Fruit fly (Drosophila melanogaster): ENCODE results near the gene CG1136.

The CG1136 gene

dm6 chr3L:4016754-4017153 lies 29.6 kb upstream of the CG1136 start:
- TF ChIP-seq tj (GFP tag; optimal IDR thresholded peaks at IDR 0.05) (no peak), Crg-1 (GFP tag; optimal IDR thresholded peaks at IDR 0.05) (no peak), CG12768 (GFP tag; optimal IDR thresholded peaks at IDR 0.05) (no peak), Hr96 (GFP tag; optimal IDR thresholded peaks at IDR 0.05) (no peak), CG14711 (tag; optimal IDR thresholded peaks at IDR 0.05) (no peak), cnc (optimal IDR thresholded peaks at IDR 0.05) (no peak), toe (GFP tag; optimal IDR thresholded peaks at IDR 0.05) (no peak), CG33017 (tag; optimal IDR thresholded peaks at IDR 0.05) (no peak), CG7045 (GFP tag; optimal IDR thresholded peaks at IDR 0.05) (no peak), ovo (GFP tag; optimal IDR thresholded peaks at IDR 0.05) (no peak), CG7101 (tag; optimal IDR thresholded peaks at IDR 0.05) (no peak), Mnt (GFP tag; optimal IDR thresholded peaks at IDR 0.05) (no peak), CG5204 (GFP tag; optimal IDR thresholded peaks at IDR 0.05) (no peak), pad (GFP tag; optimal IDR thresholded peaks at IDR 0.05) (no peak), kay (GFP tag; ENCODE audit: borderline replicate concordance) (no peak), CG11617 (GFP tag; optimal IDR thresholded peaks at IDR 0.05) (no peak)

- TF ChIP-seq Crg-1 (GFP tag; optimal IDR thresholded peaks at IDR 0.05), result no peak
Measured at dm6 chr3L:4018228-4018928, 28.0 kb upstream of the CG1136 start, which contains the start of gene FoxL1. FoxL1 (plus strand) TSS chr3L:4018878.

- peak; percentile 15 for TF ChIP-seq CG14711 (tag; optimal IDR thresholded peaks at IDR 0.05)
- peak; percentile 31 for TF ChIP-seq bab1 (GFP tag; optimal IDR thresholded peaks at IDR 0.05)
- TF ChIP-seq Hr96 (GFP tag; optimal IDR thresholded peaks at IDR 0.05), result no peak
- TF ChIP-seq cic (GFP tag; optimal IDR thresholded peaks at IDR 0.05), result peak; percentile 13
Measured at dm6 chr3L:4021260-4021831, 25.1 kb upstream of the CG1136 start, which contains the start of gene Mul1. Mul1 (plus strand) TSS chr3L:4021457.

- TF ChIP-seq CG5204 (GFP tag; optimal IDR thresholded peaks at IDR 0.05), result no peak
- no peak for TF ChIP-seq CG7045 (GFP tag; optimal IDR thresholded peaks at IDR 0.05)
- TF ChIP-seq cnc (optimal IDR thresholded peaks at IDR 0.05), result no peak
- no peak for TF ChIP-seq bab1 (GFP tag; optimal IDR thresholded peaks at IDR 0.05)
- TF ChIP-seq CG7101 (tag; optimal IDR thresholded peaks at IDR 0.05), result no peak
- no peak for TF ChIP-seq CG1620 (GFP tag; optimal IDR thresholded peaks at IDR 0.05)
- TF ChIP-seq CG11617 (GFP tag; optimal IDR thresholded peaks at IDR 0.05), result no peak
- no peak for TF ChIP-seq ovo (GFP tag; optimal IDR thresholded peaks at IDR 0.05)
- no peak for TF ChIP-seq cic (GFP tag; optimal IDR thresholded peaks at IDR 0.05)
- TF ChIP-seq CG12768 (GFP tag; optimal IDR thresholded peaks at IDR 0.05), result no peak
- no peak for TF ChIP-seq Hr96 (GFP tag; optimal IDR thresholded peaks at IDR 0.05)
- no peak for TF ChIP-seq pad (GFP tag; optimal IDR thresholded peaks at IDR 0.05)
- TF ChIP-seq tj (GFP tag; optimal IDR thresholded peaks at IDR 0.05), result no peak
- no peak for TF ChIP-seq CG33017 (tag; optimal IDR thresholded peaks at IDR 0.05)
Measured at dm6 chr3L:4024464-4024863, 21.9 kb upstream of the CG1136 start.

DNA sequence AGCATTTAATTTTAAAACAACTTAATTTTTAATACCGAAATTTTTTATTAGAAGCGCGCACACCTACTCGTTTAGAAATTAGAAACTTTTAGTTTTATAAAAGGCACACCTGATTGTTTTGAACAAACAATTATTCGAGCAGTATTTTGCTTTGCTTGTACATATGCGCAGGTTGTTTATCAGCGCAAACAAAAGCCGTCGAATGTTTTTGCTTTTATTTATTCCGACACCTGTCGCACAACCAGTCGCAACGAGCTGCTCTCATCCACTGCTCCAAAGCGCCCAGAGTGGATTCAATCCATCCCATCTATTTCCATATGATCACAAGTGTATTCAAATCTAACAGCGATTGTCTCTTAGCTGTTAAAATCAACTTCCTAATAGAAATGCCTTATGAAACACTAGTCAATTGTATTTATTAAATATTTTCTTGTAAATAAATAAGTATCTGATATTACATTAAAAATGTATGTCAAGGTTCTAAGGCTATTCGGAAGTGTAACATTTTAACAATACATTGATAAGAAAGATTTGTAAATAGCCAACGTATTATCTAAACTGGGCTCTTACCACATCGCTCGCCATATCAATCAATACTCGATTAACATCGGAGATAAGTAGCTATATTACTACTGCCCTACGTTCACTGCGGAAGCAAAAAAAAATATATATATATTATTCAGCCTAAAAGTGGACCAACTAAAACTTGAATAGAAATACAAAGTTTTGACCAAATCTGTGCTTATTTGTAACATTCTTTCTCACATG lies 20.5 kb upstream of the CG1136 start, which contains the start of gene CG11594:
Gene CG11594 (minus strand): TSS at position 274 of the 768 bp plus-strand sequence.
- peak; percentile 82 for TF ChIP-seq kay (GFP tag; ENCODE audit: borderline replicate concordance)
- peak; percentile 46 for TF ChIP-seq CG7045 (GFP tag; optimal IDR thresholded peaks at IDR 0.05)
- peak; percentile 10 for TF ChIP-seq CG7101 (tag; optimal IDR thresholded peaks at IDR 0.05)
- no peak for TF ChIP-seq CG11617 (GFP tag; optimal IDR thresholded peaks at IDR 0.05)
- no peak for TF ChIP-seq cnc (optimal IDR thresholded peaks at IDR 0.05)
- TF ChIP-seq pad (GFP tag; optimal IDR thresholded peaks at IDR 0.05), result no peak
- TF ChIP-seq CG33017 (tag; optimal IDR thresholded peaks at IDR 0.05), result no peak
- TF ChIP-seq toe (GFP tag; optimal IDR thresholded peaks at IDR 0.05), result peak; percentile 11
- TF ChIP-seq bab1 (GFP tag; optimal IDR thresholded peaks at IDR 0.05), result no peak
- TF ChIP-seq cic (GFP tag; optimal IDR thresholded peaks at IDR 0.05), result peak; percentile 81
- TF ChIP-seq Clk (GFP tag; optimal IDR thresholded peaks at IDR 0.05), result no peak
- TF ChIP-seq CG14711 (tag; optimal IDR thresholded peaks at IDR 0.05), result no peak
- TF ChIP-seq Hr96 (GFP tag; optimal IDR thresholded peaks at IDR 0.05), result no peak
- TF ChIP-seq Mnt (GFP tag; optimal IDR thresholded peaks at IDR 0.05), result peak; percentile 34
- peak; percentile 6 for TF ChIP-seq CG12768 (GFP tag; optimal IDR thresholded peaks at IDR 0.05)
- no peak for TF ChIP-seq tj (GFP tag; optimal IDR thresholded peaks at IDR 0.05)
- TF ChIP-seq Crg-1 (GFP tag; optimal IDR thresholded peaks at IDR 0.05), result peak; percentile 6
- TF ChIP-seq CG5204 (GFP tag; optimal IDR thresholded peaks at IDR 0.05), result no peak
- TF ChIP-seq ovo (GFP tag; optimal IDR thresholded peaks at IDR 0.05), result peak; percentile 42
- TF ChIP-seq CG1620 (GFP tag; optimal IDR thresholded peaks at IDR 0.05), result no peak

dm6 chr3L:4026506-4026868 lies 19.9 kb upstream of the CG1136 start, which contains the start of gene Gr64a:
Gr64a (plus strand) TSS chr3L:4026769.
- TF ChIP-seq CG33017 (tag; optimal IDR thresholded peaks at IDR 0.05), result no peak
- TF ChIP-seq CG14711 (tag; optimal IDR thresholded peaks at IDR 0.05), result no peak
- TF ChIP-seq toe (GFP tag; optimal IDR thresholded peaks at IDR 0.05), result no peak
- TF ChIP-seq CG1620 (GFP tag; optimal IDR thresholded peaks at IDR 0.05), result no peak
- TF ChIP-seq cic (GFP tag; optimal IDR thresholded peaks at IDR 0.05), result no peak
- TF ChIP-seq pad (GFP tag; optimal IDR thresholded peaks at IDR 0.05), result no peak
- TF ChIP-seq Clk (GFP tag; optimal IDR thresholded peaks at IDR 0.05), result no peak
- TF ChIP-seq kay (GFP tag; ENCODE audit: borderline replicate concordance), result no peak
- no peak for TF ChIP-seq CG7045 (GFP tag; optimal IDR thresholded peaks at IDR 0.05)
- TF ChIP-seq CG11617 (GFP tag; optimal IDR thresholded peaks at IDR 0.05), result no peak
- TF ChIP-seq CG12768 (GFP tag; optimal IDR thresholded peaks at IDR 0.05), result no peak
- TF ChIP-seq tj (GFP tag; optimal IDR thresholded peaks at IDR 0.05), result no peak
- no peak for TF ChIP-seq Hr96 (GFP tag; optimal IDR thresholded peaks at IDR 0.05)
- TF ChIP-seq bab1 (GFP tag; optimal IDR thresholded peaks at IDR 0.05), result no peak
- no peak for TF ChIP-seq cnc (optimal IDR thresholded peaks at IDR 0.05)
- no peak for TF ChIP-seq Crg-1 (GFP tag; optimal IDR thresholded peaks at IDR 0.05)
- no peak for TF ChIP-seq ovo (GFP tag; optimal IDR thresholded peaks at IDR 0.05)

All from whole organism, adult.